Fruit fly (Drosophila melanogaster): ENCODE measurements around the gene Mat89Ba.

The Mat89Ba gene

dm6 chr3R:16224415-16225165 lies 47.6 kb downstream of the Mat89Ba start:
- TF ChIP-seq ERR (GFP tag; optimal IDR thresholded peaks at IDR 0.05) = peak; percentile 95
- TF ChIP-seq gfzf (GFP tag; optimal IDR thresholded peaks at IDR 0.05) = peak; percentile 14
- no peak for TF ChIP-seq dan (GFP tag; IDR thresholded peaks at IDR 0.05)
- TF ChIP-seq CG7556 (GFP tag; optimal IDR thresholded peaks at IDR 0.05) = peak; percentile 99
- peak; percentile 78 for TF ChIP-seq CG15696 (tag; optimal IDR thresholded peaks at IDR 0.05)
- no peak for TF ChIP-seq ci (GFP tag; IDR thresholded peaks at IDR 0.05)
- peak; percentile 99 for TF ChIP-seq dmrt99B (tag; optimal IDR thresholded peaks at IDR 0.05)
- no peak for TF ChIP-seq Dfd (GFP tag; optimal IDR thresholded peaks at IDR 0.05)
- peak; percentile 99 for TF ChIP-seq CG2712 (tag; optimal IDR thresholded peaks at IDR 0.05)
- peak; percentile 78 for TF ChIP-seq bigmax (GFP tag; optimal IDR thresholded peaks at IDR 0.05)
- TF ChIP-seq insv (GFP tag; optimal IDR thresholded peaks at IDR 0.05) = peak; percentile 49 to 66
- peak; percentile 88 for TF ChIP-seq Nf-YB (GFP tag; optimal IDR thresholded peaks at IDR 0.05)
- peak in 1 of 2 experiments; percentile 65 for TF ChIP-seq crp (GFP tag; optimal IDR thresholded peaks at IDR 0.05)
- peak; percentile 89 for TF ChIP-seq HmgD (GFP tag; optimal IDR thresholded peaks at IDR 0.05)
- TF ChIP-seq CG10147 (GFP tag; optimal IDR thresholded peaks at IDR 0.05) = peak; percentile 98
- no peak for TF ChIP-seq CG3726 (GFP tag; IDR thresholded peaks at IDR 0.05)
- TF ChIP-seq CG18619 (GFP tag; optimal IDR thresholded peaks at IDR 0.05) = peak; percentile 95
- TF ChIP-seq CG15011 (GFP tag; optimal IDR thresholded peaks at IDR 0.05) = peak; percentile 96
- TF ChIP-seq odd (GFP tag; optimal IDR thresholded peaks at IDR 0.05) = peak; percentile 96
- TF ChIP-seq Atf3 (GFP tag; optimal IDR thresholded peaks at IDR 0.05) = peak; percentile 97
- peak; percentile 94 for TF ChIP-seq dm (GFP tag; optimal IDR thresholded peaks at IDR 0.05)
- TF ChIP-seq gcm2 (GFP tag; optimal IDR thresholded peaks at IDR 0.05) = peak; percentile 93
- no peak for TF ChIP-seq dimm (GFP tag; IDR thresholded peaks at IDR 0.05)
- peak; percentile 96 for TF ChIP-seq nau (GFP tag; optimal IDR thresholded peaks at IDR 0.05)
- peak; percentile 97 for TF ChIP-seq slp2 (GFP tag; optimal IDR thresholded peaks at IDR 0.05)
- peak; percentile 97 for TF ChIP-seq CG4820 (GFP tag; optimal IDR thresholded peaks at IDR 0.05)
- peak; percentile 93 for TF ChIP-seq CG11723 (GFP tag; optimal IDR thresholded peaks at IDR 0.05)
- peak; percentile 88 for TF ChIP-seq CG18011 (GFP tag; optimal IDR thresholded peaks at IDR 0.05)
- peak; percentile 93 for TF ChIP-seq p53 (GFP tag; optimal IDR thresholded peaks at IDR 0.05)
- peak; percentile 97 for TF ChIP-seq CG6813 (GFP tag; optimal IDR thresholded peaks at IDR 0.05)
- no peak for TF ChIP-seq sim (GFP tag; IDR thresholded peaks at IDR 0.05)
- TF ChIP-seq fd64A (GFP tag; optimal IDR thresholded peaks at IDR 0.05) = peak; percentile 96
- peak; percentile 95 for TF ChIP-seq CG1602 (GFP tag; optimal IDR thresholded peaks at IDR 0.05)
- TF ChIP-seq HHEX (GFP tag; optimal IDR thresholded peaks at IDR 0.05) = peak; percentile 97
- TF ChIP-seq CG13287 (GFP tag; IDR thresholded peaks at IDR 0.05; ENCODE audit: partially characterized antibody) = no peak
- no peak for TF ChIP-seq CG14667 (GFP tag; IDR thresholded peaks at IDR 0.05)
- peak; percentile 90 for TF ChIP-seq psq (GFP tag; optimal IDR thresholded peaks at IDR 0.05)
- peak; percentile 11 for TF ChIP-seq pzg (GFP tag; optimal IDR thresholded peaks at IDR 0.05)
- no peak for TF ChIP-seq CG17328 (GFP tag; IDR thresholded peaks at IDR 0.05)
- peak; percentile 97 for TF ChIP-seq CG6254 (GFP tag; optimal IDR thresholded peaks at IDR 0.05)
- no peak for TF ChIP-seq Poxn (GFP tag; IDR thresholded peaks at IDR 0.05)
- peak; percentile 97 for TF ChIP-seq Ets65A (GFP tag)
- TF ChIP-seq fu2 (GFP tag; optimal IDR thresholded peaks at IDR 0.05) = peak; percentile 96
- no peak for TF ChIP-seq ara (GFP tag; IDR thresholded peaks at IDR 0.05)
- no peak for TF ChIP-seq CG32532 (GFP tag; IDR thresholded peaks at IDR 0.05)
- TF ChIP-seq Sry-δ (GFP tag; optimal IDR thresholded peaks at IDR 0.05) = peak; percentile 75
- TF ChIP-seq CG2116 (GFP tag; optimal IDR thresholded peaks at IDR 0.05) = peak; percentile 78
- peak; percentile 96 for TF ChIP-seq scrt (GFP tag; optimal IDR thresholded peaks at IDR 0.05)
- TF ChIP-seq Trl (optimal IDR thresholded peaks at IDR 0.05) = peak; percentile 96 to 97
- peak; percentile 98 for TF ChIP-seq Trl (GFP tag; optimal IDR thresholded peaks at IDR 0.05)
